Worm (Caenorhabditis elegans) whole organism, L1 larva: ENCODE data around the gene mom-1.

Source experiments
- rnt-1 ChIP-seq: sonication (generic microtip); optimal IDR thresholded peaks from 2 replicates; lab custom pipeline; 2016; ENCODE audit warnings: mild to moderate bottlenecking, missing genetic modification characterization, moderate library complexity, missing compliant biosample characterization
- ztf-4 ChIP-seq: fragments of 150-350 bp; optimal IDR thresholded peaks from 2 replicates; lab custom pipeline; 2014; ENCODE audit warnings: missing biosample characterization, missing genetic modification characterization

DNA sequence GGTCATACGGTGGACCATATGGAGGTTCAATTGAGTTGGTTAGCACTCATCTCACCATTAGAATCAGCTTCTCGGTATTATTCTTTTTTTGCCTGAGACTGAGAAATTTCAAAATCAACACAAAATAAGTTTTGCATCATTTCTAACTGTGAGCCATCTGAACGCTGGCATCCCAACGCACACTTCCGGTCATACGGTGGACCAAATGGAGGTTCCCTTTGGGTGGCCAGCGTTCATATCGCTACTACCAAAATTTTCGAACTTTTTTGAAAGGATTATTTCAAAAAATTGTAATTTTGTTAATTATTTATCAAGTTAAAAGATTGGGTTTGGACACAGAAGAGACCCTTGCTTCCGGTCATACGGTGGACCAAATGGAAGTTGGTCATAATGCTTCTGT, 40.2 kb upstream of the mom-1 start:
- TF ChIP-seq ztf-4 (tag; lab: Kevin White, UChicago) (no peak), rnt-1 (peak; percentile 9)
